Fruit fly (Drosophila melanogaster) whole organism, wandering third instar larva: ENCODE data around the gene alpha-Man-IIb.

Experiments used
- Abd-B ChIP-seq: fragments of >200 bp; optimal IDR thresholded peaks from 2 replicates; lab custom pipeline; 2017; ENCODE audit warnings: missing biosample characterization, missing genetic modification characterization
- CG32264 ChIP-seq: fragments of 200-800 bp; sonication (Bioruptor generic); optimal IDR thresholded peaks from 2 replicates; lab custom pipeline; 2016; ENCODE audit warnings: missing biosample characterization, missing genetic modification characterization
- CG9705 ChIP-seq: fragments of 200-800 bp; sonication (Bioruptor generic); optimal IDR thresholded peaks from 2 replicates; lab custom pipeline; 2018; ENCODE audit warnings: missing biosample characterization, mild to moderate bottlenecking, missing genetic modification characterization
- CrebA ChIP-seq: fragments of 200-800 bp; sonication (Bioruptor generic); optimal IDR thresholded peaks from 2 replicates; lab custom pipeline; 2016; ENCODE audit warnings: missing biosample characterization, mild to moderate bottlenecking, missing genetic modification characterization, borderline replicate concordance
- Dfd ChIP-seq: fragments of >200 bp; optimal IDR thresholded peaks from 2 replicates; lab custom pipeline; 2017; ENCODE audit warnings: missing biosample characterization, missing genetic modification characterization
- Dif ChIP-seq: fragments of 200-275, 200-300 bp; sonication (Bioruptor generic); optimal IDR thresholded peaks from 2 replicates; lab custom pipeline; 2018; ENCODE audit warnings: missing biosample characterization, missing genetic modification characterization; ENCODE audit not compliant: partially characterized antibody
- GATAd ChIP-seq: sonication (Bioruptor generic); optimal IDR thresholded peaks from 2 replicates; lab custom pipeline; 2016; ENCODE audit warnings: missing biosample characterization, missing genetic modification characterization
- HLH106 ChIP-seq: fragments of 200-800 bp; optimal IDR thresholded peaks from 3 replicates; lab custom pipeline; 2019; ENCODE audit warnings: missing biosample characterization, mild to moderate bottlenecking, missing genetic modification characterization, moderate library complexity
- Hnf4 ChIP-seq: fragments of 200-800 bp; sonication (Bioruptor generic); optimal IDR thresholded peaks from 2 replicates; lab custom pipeline; 2016; ENCODE audit warnings: missing biosample characterization, mild to moderate bottlenecking, missing genetic modification characterization
- Hr78 ChIP-seq: fragments of >200 bp; optimal IDR thresholded peaks from 2 replicates; lab custom pipeline; 2017; ENCODE audit warnings: missing biosample characterization, missing genetic modification characterization
- Hr83 ChIP-seq: fragments of 200-300 bp; sonication (Bioruptor generic); optimal IDR thresholded peaks from 2 replicates; lab custom pipeline; 2016; ENCODE audit warnings: missing biosample characterization, mild to moderate bottlenecking, missing genetic modification characterization, moderate library complexity; ENCODE audit not compliant: poor library complexity, severe bottlenecking
- Jra ChIP-seq: sonication (Bioruptor generic); optimal IDR thresholded peaks from 2 replicates; lab custom pipeline; 2016; ENCODE audit warnings: missing biosample characterization, missing genetic modification characterization
- Mio ChIP-seq: sonication (Bioruptor generic); optimal IDR thresholded peaks from 2 replicates; lab custom pipeline; 2016; ENCODE audit warnings: missing biosample characterization, missing genetic modification characterization
- Myc ChIP-seq: fragments of >200 bp; optimal IDR thresholded peaks from 2 replicates; lab custom pipeline; 2017
- N ChIP-seq: fragments of >200 bp; optimal IDR thresholded peaks from 2 replicates; lab custom pipeline; 2018; ENCODE audit warnings: missing biosample characterization, missing external identifiers, missing genetic modification characterization
- OdsH ChIP-seq: fragments of 200-800 bp; sonication (Bioruptor generic); optimal IDR thresholded peaks from 2 replicates; lab custom pipeline; 2016; ENCODE audit warnings: missing biosample characterization, mild to moderate bottlenecking, missing genetic modification characterization
- Rel ChIP-seq, 2 experiments: fragments of 200-800 bp; sonication (Bioruptor generic) in 1 of 2; optimal IDR thresholded peaks; 2 replicates in 1 of 2; 3 replicates in 1 of 2; lab custom pipeline; 2016 to 2019; ENCODE audit warnings: mild to moderate bottlenecking in 2 of 2, missing biosample characterization in 2 of 2, missing genetic modification characterization in 2 of 2, moderate library complexity in 1 of 2
- Sp1 ChIP-seq: fragments of 200-800 bp; sonication (Bioruptor generic); optimal IDR thresholded peaks from 3 replicates; lab custom pipeline; 2019; ENCODE audit warnings: missing biosample characterization, mild to moderate bottlenecking, missing genetic modification characterization, moderate library complexity
- Vsx2 ChIP-seq: fragments of 200-300, 225-300 bp; sonication (Bioruptor generic); optimal IDR thresholded peaks from 2 replicates; lab custom pipeline; 2018; ENCODE audit warnings: missing biosample characterization, missing genetic modification characterization; ENCODE audit not compliant: partially characterized antibody
- br ChIP-seq: fragments of 200-800 bp; sonication (Bioruptor generic); optimal IDR thresholded peaks from 2 replicates; lab custom pipeline; 2016; ENCODE audit warnings: missing biosample characterization, missing genetic modification characterization
- brk ChIP-seq: fragments of 200-800 bp; sonication (Bioruptor generic); optimal IDR thresholded peaks from 2 replicates; lab custom pipeline; 2016; ENCODE audit warnings: missing biosample characterization, mild to moderate bottlenecking, missing genetic modification characterization
- dl ChIP-seq, 2 experiments: fragments of 175-275, 200-275 bp in 1 of 2; fragments of 200-275 bp in 1 of 2; sonication (Bioruptor generic); optimal IDR thresholded peaks; lab custom pipeline; 2018; ENCODE audit warnings: mild to moderate bottlenecking in 2 of 2, missing biosample characterization in 2 of 2, missing genetic modification characterization in 2 of 2, moderate library complexity in 2 of 2; ENCODE audit not compliant: partially characterized antibody in 2 of 2, insufficient read depth in 1 of 2
- dmrt93B ChIP-seq: fragments of 200-800 bp; sonication (Bioruptor generic); optimal IDR thresholded peaks from 2 replicates; lab custom pipeline; 2018; ENCODE audit warnings: missing biosample characterization, mild to moderate bottlenecking, missing genetic modification characterization
- dsf ChIP-seq: sonication (Bioruptor generic); optimal IDR thresholded peaks from 2 replicates; lab custom pipeline; 2016; ENCODE audit warnings: missing biosample characterization, missing genetic modification characterization, borderline replicate concordance
- ey ChIP-seq: fragments of 200-800 bp; sonication (Bioruptor generic); optimal IDR thresholded peaks from 2 replicates; lab custom pipeline; 2016; ENCODE audit warnings: missing biosample characterization, missing genetic modification characterization
- foxo ChIP-seq, 2 experiments: fragments of 200-800 bp; sonication (Bioruptor generic); optimal IDR thresholded peaks; 2 replicates in 1 of 2; 3 replicates in 1 of 2; lab custom pipeline; 2016 to 2017; ENCODE audit warnings: missing biosample characterization in 2 of 2, missing genetic modification characterization in 2 of 2
- fru ChIP-seq: fragments of 200-800 bp; sonication (Bioruptor generic); optimal IDR thresholded peaks from 3 replicates; lab custom pipeline; 2016; ENCODE audit warnings: missing biosample characterization, mild to moderate bottlenecking, missing genetic modification characterization
- h ChIP-seq: fragments of 200-800 bp; sonication (Bioruptor generic); optimal IDR thresholded peaks from 3 replicates; lab custom pipeline; 2016; ENCODE audit warnings: missing biosample characterization, mild to moderate bottlenecking, missing genetic modification characterization
- jim ChIP-seq: fragments of 175-275, 200-325 bp; sonication (Bioruptor generic); optimal IDR thresholded peaks from 2 replicates; lab custom pipeline; 2016; ENCODE audit warnings: missing biosample characterization, mild to moderate bottlenecking, missing genetic modification characterization
- lola ChIP-seq: fragments of >200 bp; optimal IDR thresholded peaks from 2 replicates; lab custom pipeline; 2017; ENCODE audit warnings: missing biosample characterization, missing genetic modification characterization
- pan ChIP-seq: fragments of >200 bp; optimal IDR thresholded peaks from 2 replicates; lab custom pipeline; 2017
- psq ChIP-seq: fragments of 200-800 bp; sonication (Bioruptor generic); optimal IDR thresholded peaks from 3 replicates; lab custom pipeline; 2017; ENCODE audit warnings: missing biosample characterization, mild to moderate bottlenecking, missing genetic modification characterization, moderate library complexity
- rgr ChIP-seq: fragments of 200-800 bp; sonication (Bioruptor generic); optimal IDR thresholded peaks from 3 replicates; lab custom pipeline; 2016; ENCODE audit warnings: missing biosample characterization, mild to moderate bottlenecking, missing genetic modification characterization
- sage ChIP-seq: fragments of 200-800 bp; sonication (Bioruptor generic); optimal IDR thresholded peaks from 2 replicates; lab custom pipeline; 2016; ENCODE audit warnings: missing biosample characterization, mild to moderate bottlenecking, missing genetic modification characterization
- sv ChIP-seq: fragments of 200-800 bp; sonication (Bioruptor generic); optimal IDR thresholded peaks from 3 replicates; lab custom pipeline; 2016; ENCODE audit warnings: missing biosample characterization, missing genetic modification characterization
- tai ChIP-seq: sonication (Bioruptor generic); optimal IDR thresholded peaks from 2 replicates; lab custom pipeline; 2016; ENCODE audit warnings: missing biosample characterization, missing genetic modification characterization
- usp ChIP-seq: fragments of >200 bp; optimal IDR thresholded peaks from 2 replicates; lab custom pipeline; 2017; ENCODE audit warnings: missing biosample characterization, missing genetic modification characterization
- woc ChIP-seq: sonication (Bioruptor generic); optimal IDR thresholded peaks from 2 replicates; lab custom pipeline; 2016; ENCODE audit warnings: missing biosample characterization, mild to moderate bottlenecking, missing genetic modification characterization

The alpha-Man-IIb gene

dm6 chr3R:15814150-15814549, 10.1 kb downstream of the alpha-Man-IIb start:
- TF ChIP-seq Dfd (GFP tag; lab: Kevin White, UChicago) = peak; percentile 60
- TF ChIP-seq usp (GFP tag; lab: Kevin White, UChicago) = no peak

dm6 chr3R:15816276-15816675, 12.2 kb downstream of the alpha-Man-IIb start:
- TF ChIP-seq brk (GFP tag; lab: Kevin White, UChicago) = no peak
- TF ChIP-seq dl (GFP tag; optimal IDR thresholded peaks at IDR 0.05; lab: Kevin White, UChicago; ENCODE audit: insufficient read depth in 1 of 2, partially characterized antibody in 2 of 2) = no peak
- peak; percentile 7 for TF ChIP-seq ey (GFP tag; lab: Kevin White, UChicago)
- TF ChIP-seq fru (GFP tag; lab: Kevin White, UChicago) = peak; percentile 21
- no peak for TF ChIP-seq jim (GFP tag; lab: Kevin White, UChicago)
- no peak for TF ChIP-seq Myc
- TF ChIP-seq CG32264 (GFP tag; lab: Kevin White, UChicago) = no peak
- TF ChIP-seq h = peak; percentile 48
- no peak for TF ChIP-seq psq
- TF ChIP-seq foxo (GFP tag; optimal IDR thresholded peaks at IDR 0.05; lab: Kevin White, UChicago) = peak in 1 of 2 experiments; percentile 43
- peak; percentile 7 for TF ChIP-seq Hnf4 (GFP tag; lab: Kevin White, UChicago)
- TF ChIP-seq sv = no peak

dm6 chr3R:15825521-15825920, 21.5 kb downstream of the alpha-Man-IIb start, which contains the start of gene CG4576:
Gene CG4576, plus strand, starts transcription at chr3R:15825747.
- TF ChIP-seq dsf (GFP tag; lab: Kevin White, UChicago) = no peak
- no peak for TF ChIP-seq N
- no peak for TF ChIP-seq br (GFP tag; lab: Kevin White, UChicago)
- TF ChIP-seq woc = no peak
- no peak for TF ChIP-seq tai (GFP tag; lab: Kevin White, UChicago)
- no peak for TF ChIP-seq psq
- no peak for TF ChIP-seq GATAd
- no peak for TF ChIP-seq fru (GFP tag; lab: Kevin White, UChicago)
- TF ChIP-seq CG9705 (GFP tag; lab: Kevin White, UChicago) = no peak
- no peak for TF ChIP-seq Jra
- no peak for TF ChIP-seq pan
- TF ChIP-seq, all 38 proteins: peak for 0

DNA sequence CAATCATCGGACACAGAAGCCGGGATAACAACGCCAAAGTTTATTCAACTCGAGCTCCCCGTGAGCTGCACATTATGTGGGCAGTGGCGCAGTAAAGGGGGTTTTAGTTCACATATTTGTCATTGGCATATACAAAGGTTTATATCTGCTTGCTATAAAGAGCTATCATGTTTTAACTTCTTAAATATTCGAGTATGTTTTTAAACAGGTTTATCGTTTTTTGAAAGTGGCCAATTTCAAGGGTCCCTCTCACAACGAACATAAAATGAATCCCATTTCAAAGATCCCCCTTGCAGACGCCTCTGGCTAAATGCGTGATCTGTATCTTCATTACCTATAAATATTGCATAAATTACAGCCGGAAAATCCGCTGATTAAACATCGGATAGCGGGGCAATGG, 23.5 kb downstream of the alpha-Man-IIb start:
- TF ChIP-seq woc = no peak
- no peak for TF ChIP-seq brk (GFP tag; lab: Kevin White, UChicago)
- TF ChIP-seq dmrt93B (GFP tag; lab: Kevin White, UChicago) = peak; percentile 57
- no peak for TF ChIP-seq sage (GFP tag; lab: Kevin White, UChicago)
- TF ChIP-seq foxo (GFP tag; optimal IDR thresholded peaks at IDR 0.05; lab: Kevin White, UChicago) = peak in 1 of 2 experiments; percentile 50
- peak; percentile 77 for TF ChIP-seq Sp1
- TF ChIP-seq tai (GFP tag; lab: Kevin White, UChicago) = no peak
- TF ChIP-seq Dfd (GFP tag; lab: Kevin White, UChicago) = no peak
- no peak for TF ChIP-seq jim (GFP tag; lab: Kevin White, UChicago)
- TF ChIP-seq Mio (GFP tag; lab: Kevin White, UChicago) = no peak
- peak; percentile 34 for TF ChIP-seq CG32264 (GFP tag; lab: Kevin White, UChicago)
- no peak for TF ChIP-seq Jra
- no peak for TF ChIP-seq Abd-B
- no peak for TF ChIP-seq Vsx2
- no peak for TF ChIP-seq dl (GFP tag; optimal IDR thresholded peaks at IDR 0.05; lab: Kevin White, UChicago; ENCODE audit: insufficient read depth in 1 of 2, partially characterized antibody in 2 of 2)
- no peak for TF ChIP-seq pan
- TF ChIP-seq Hnf4 (GFP tag; lab: Kevin White, UChicago) = no peak
- no peak for TF ChIP-seq N
- no peak for TF ChIP-seq GATAd
- TF ChIP-seq sv = no peak
- TF ChIP-seq dsf (GFP tag; lab: Kevin White, UChicago) = no peak
- no peak for TF ChIP-seq Dif
- TF ChIP-seq CG9705 (GFP tag; lab: Kevin White, UChicago) = peak; percentile 56
- no peak for TF ChIP-seq Hr83
- peak; percentile 48 for TF ChIP-seq h
- TF ChIP-seq Myc = no peak
- peak; percentile 57 for TF ChIP-seq OdsH (GFP tag; lab: Kevin White, UChicago)
- peak; percentile 58 for TF ChIP-seq fru (GFP tag; lab: Kevin White, UChicago)
- no peak for TF ChIP-seq lola (GFP tag; lab: Kevin White, UChicago)
- no peak for TF ChIP-seq Rel (GFP tag; optimal IDR thresholded peaks at IDR 0.05; lab: Kevin White, UChicago)
- TF ChIP-seq Rel (tag; optimal IDR thresholded peaks at IDR 0.05; lab: Kevin White, UChicago) = peak; percentile 46
- peak; percentile 43 for TF ChIP-seq psq
- TF ChIP-seq HLH106 (tag; lab: Kevin White, UChicago) = peak; percentile 84
- TF ChIP-seq ey (GFP tag; lab: Kevin White, UChicago) = peak; percentile 57
- TF ChIP-seq br (GFP tag; lab: Kevin White, UChicago) = peak; percentile 70
- TF ChIP-seq CrebA = no peak
- TF ChIP-seq rgr (GFP tag; lab: Kevin White, UChicago) = peak; percentile 45
- TF ChIP-seq usp (GFP tag; lab: Kevin White, UChicago) = no peak
- no peak for TF ChIP-seq Hr78
